Fruit fly (Drosophila melanogaster) whole organism, wandering third instar larva: Measurements from ENCODE around the gene Tlk.
"Not testable (repeated sequence)": the region's sequence is repeated elsewhere in the genome, so short reads cannot be mapped to it uniquely, and the experiment has no call there.

Experiments used
- Abd-B ChIP-seq: fragments of >200 bp; optimal IDR thresholded peaks from 2 replicates; lab custom pipeline; 2017; ENCODE audit warnings: missing biosample characterization, missing genetic modification characterization
- Dfd ChIP-seq: fragments of >200 bp; optimal IDR thresholded peaks from 2 replicates; lab custom pipeline; 2017; ENCODE audit warnings: missing biosample characterization, missing genetic modification characterization
- GATAd ChIP-seq: sonication (Bioruptor generic); optimal IDR thresholded peaks from 2 replicates; lab custom pipeline; 2016; ENCODE audit warnings: missing biosample characterization, missing genetic modification characterization
- Hr78 ChIP-seq: fragments of >200 bp; optimal IDR thresholded peaks from 2 replicates; lab custom pipeline; 2017; ENCODE audit warnings: missing biosample characterization, missing genetic modification characterization
- Mio ChIP-seq: sonication (Bioruptor generic); optimal IDR thresholded peaks from 2 replicates; lab custom pipeline; 2016; ENCODE audit warnings: missing biosample characterization, missing genetic modification characterization
- Rel ChIP-seq, 2 experiments: fragments of 200-800 bp; sonication (Bioruptor generic) in 1 of 2; optimal IDR thresholded peaks; 2 replicates in 1 of 2; 3 replicates in 1 of 2; lab custom pipeline; 2016 to 2019; ENCODE audit warnings: mild to moderate bottlenecking in 2 of 2, missing biosample characterization in 2 of 2, missing genetic modification characterization in 2 of 2, moderate library complexity in 1 of 2
- foxo ChIP-seq, 2 experiments: fragments of 200-800 bp; sonication (Bioruptor generic); optimal IDR thresholded peaks; 2 replicates in 1 of 2; 3 replicates in 1 of 2; lab custom pipeline; 2016 to 2017; ENCODE audit warnings: missing biosample characterization in 2 of 2, missing genetic modification characterization in 2 of 2
- jim ChIP-seq: fragments of 175-275, 200-325 bp; sonication (Bioruptor generic); optimal IDR thresholded peaks from 2 replicates; lab custom pipeline; 2016; ENCODE audit warnings: missing biosample characterization, mild to moderate bottlenecking, missing genetic modification characterization
- psq ChIP-seq: fragments of 200-800 bp; sonication (Bioruptor generic); optimal IDR thresholded peaks from 3 replicates; lab custom pipeline; 2017; ENCODE audit warnings: missing biosample characterization, mild to moderate bottlenecking, missing genetic modification characterization, moderate library complexity

DNA sequence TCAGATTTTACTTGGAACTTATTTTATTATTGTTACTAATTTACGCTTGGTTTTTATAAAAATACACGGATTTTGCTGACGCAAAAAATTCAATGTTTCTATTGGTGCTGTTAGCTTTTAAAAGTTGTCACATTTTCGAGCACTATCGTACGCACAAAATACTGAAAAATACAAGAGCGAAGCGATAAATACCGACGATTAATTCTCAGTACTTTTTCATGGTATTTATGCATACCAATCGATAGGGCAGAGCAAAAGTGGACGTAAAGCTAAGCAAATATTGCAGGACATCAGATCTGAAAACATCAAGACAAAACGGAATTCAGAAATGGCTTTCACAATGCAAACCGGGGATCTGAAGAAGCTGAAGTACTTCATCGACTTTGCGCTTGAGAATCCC, 79.1 kb downstream of the Tlk start, which contains the start of gene HIP:
- not testable (repeated sequence) for TF ChIP-seq Mio (GFP tag; lab: Kevin White, UChicago); Hr78; jim (GFP tag; lab: Kevin White, UChicago); psq (GFP tag; lab: Kevin White, UChicago); GATAd (GFP tag; lab: Kevin White, UChicago); foxo (GFP tag; optimal IDR thresholded peaks at IDR 0.05; lab: Kevin White, UChicago); Rel (GFP tag; optimal IDR thresholded peaks at IDR 0.05; lab: Kevin White, UChicago); Rel (tag; optimal IDR thresholded peaks at IDR 0.05; lab: Kevin White, UChicago); Abd-B (GFP tag; lab: Kevin White, UChicago); Dfd (GFP tag; lab: Kevin White, UChicago)
